Worm (Caenorhabditis elegans): ENCODE measurements around the gene tub-1.

- TF ChIP-seq snpc-4 (tag; optimal IDR thresholded peaks at IDR 0.05) (no peak), nhr-237 (tag; optimal IDR thresholded peaks at IDR 0.05) (no peak)
Measured at ce11 chrII:8190455-8190854, 33.7 kb upstream of the tub-1 start, which contains the start of gene T05C12.8.
